Worm (Caenorhabditis elegans): Measurements from ENCODE around the gene nlp-23.

Gene nlp-23

DNA sequence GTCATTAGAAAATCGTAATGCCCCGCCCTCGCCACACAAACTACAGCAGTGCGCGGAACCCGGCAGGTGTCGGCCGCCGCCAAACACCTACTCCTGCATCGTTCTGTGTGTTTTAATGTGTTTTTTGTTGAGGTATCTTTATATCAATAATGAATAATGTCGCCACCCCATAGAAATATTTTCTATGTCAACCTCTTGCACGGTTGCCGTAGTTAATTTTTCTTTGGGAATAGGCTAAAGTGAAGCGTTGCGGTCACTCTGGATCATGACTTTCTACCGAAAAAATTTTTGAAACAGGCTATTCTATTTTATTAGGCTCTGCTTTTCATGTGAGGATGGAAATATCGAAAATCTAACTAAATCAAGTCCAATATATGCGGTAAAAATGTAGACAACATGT, 13.9 kb downstream of the nlp-23 start (continued):
- TF ChIP-seq jun-1 (tag; optimal IDR thresholded peaks at IDR 0.05): no peak
- no peak for TF ChIP-seq ceh-32 (tag; optimal IDR thresholded peaks at IDR 0.05; ENCODE audit: poor library complexity)
- TF ChIP-seq lin-13 (GFP tag; optimal IDR thresholded peaks at IDR 0.05): peak; percentile 23
- peak; percentile 85 for TF ChIP-seq ama-1 (optimal IDR thresholded peaks at IDR 0.05)
- TF ChIP-seq daf-12 (tag; optimal IDR thresholded peaks at IDR 0.05): no peak
- no peak for TF ChIP-seq set-16 (GFP tag; IDR thresholded peaks at IDR 0.05)
- no peak for TF ChIP-seq Y48G9A.11 (GFP tag; IDR thresholded peaks at IDR 0.05)
- TF ChIP-seq nhr-48 (tag; optimal IDR thresholded peaks at IDR 0.05): no peak
- TF ChIP-seq duxl-1 (tag; optimal IDR thresholded peaks at IDR 0.05; ENCODE audit: poor library complexity): peak; percentile 8
- TF ChIP-seq F26F4.8 (GFP tag; conservative IDR thresholded peaks at IDR 0.05): no peak
- TF ChIP-seq madf-5 (GFP tag; IDR thresholded peaks at IDR 0.05): no peak
- TF ChIP-seq php-3 (GFP tag; IDR thresholded peaks at IDR 0.05): no peak
- no peak for TF ChIP-seq ceh-82 (tag; optimal IDR thresholded peaks at IDR 0.05)
- TF ChIP-seq tra-1 (GFP tag; IDR thresholded peaks at IDR 0.05): no peak
- peak; percentile 10 for TF ChIP-seq mep-1 (tag; optimal IDR thresholded peaks at IDR 0.05)
- peak; percentile 7; the same call in 1 of the 2 replicates for TF ChIP-seq ceh-44 (GFP tag; IDR thresholded peaks at IDR 0.05)
- TF ChIP-seq hif-1 (tag; optimal IDR thresholded peaks at IDR 0.05): no peak
- no peak for TF ChIP-seq mdl-1 (tag; optimal IDR thresholded peaks at IDR 0.05)
- TF ChIP-seq nhr-25 (tag; optimal IDR thresholded peaks at IDR 0.05; ENCODE audit: borderline replicate concordance, insufficient read depth): no peak
- no peak for TF ChIP-seq sdz-12 (GFP tag; optimal IDR thresholded peaks at IDR 0.05)
- no peak for TF ChIP-seq zfp-2 (tag; optimal IDR thresholded peaks at IDR 0.05)
- TF ChIP-seq skn-1 (tag; optimal IDR thresholded peaks at IDR 0.05): no peak
- no peak for TF ChIP-seq Y75B8A.6 (GFP tag; IDR thresholded peaks at IDR 0.05)
- TF ChIP-seq lin-15B (tag; optimal IDR thresholded peaks at IDR 0.05): no peak
- TF ChIP-seq F44E2.7 (GFP tag; IDR thresholded peaks at IDR 0.05): no peak
- no peak for TF ChIP-seq pha-4 (GFP tag; IDR thresholded peaks at IDR 0.05)
- no peak for TF ChIP-seq pha-4 (tag; optimal IDR thresholded peaks at IDR 0.05)
- TF ChIP-seq lin-38 (GFP tag; IDR thresholded peaks at IDR 0.05): peak; percentile 39
- no peak; the same call in 1 of the 2 replicates for TF ChIP-seq T26A8.4 (GFP tag; IDR thresholded peaks at IDR 0.05)
- no peak for TF ChIP-seq fkh-10 (GFP tag; optimal IDR thresholded peaks at IDR 0.05)
- no peak for TF ChIP-seq unc-39 (tag; optimal IDR thresholded peaks at IDR 0.05)
- TF ChIP-seq nhr-28 (tag; optimal IDR thresholded peaks at IDR 0.05): no peak
- no peak for TF ChIP-seq F49E8.2 (tag; optimal IDR thresholded peaks at IDR 0.05; ENCODE audit: borderline replicate concordance)
- peak; percentile 94 for TF ChIP-seq aha-1 (tag)
- no peak for TF ChIP-seq pqm-1 (tag; optimal IDR thresholded peaks at IDR 0.05)
- TF ChIP-seq nhr-237 (tag; optimal IDR thresholded peaks at IDR 0.05): no peak
- no peak for TF ChIP-seq nhr-111 (GFP tag; optimal IDR thresholded peaks at IDR 0.05)
- no peak for TF ChIP-seq saeg-2 (GFP tag; IDR thresholded peaks at IDR 0.05)
- no peak for TF ChIP-seq lin-29 (GFP tag; IDR thresholded peaks at IDR 0.05)
- TF ChIP-seq nhr-41 (GFP tag; IDR thresholded peaks at IDR 0.05): no peak
- no peak for TF ChIP-seq arid-1 (GFP tag; conservative IDR thresholded peaks at IDR 0.05)
- no peak for TF ChIP-seq lir-3 (tag; optimal IDR thresholded peaks at IDR 0.05)
- no peak for TF ChIP-seq nhr-11 (tag; optimal IDR thresholded peaks at IDR 0.05)
- TF ChIP-seq ZK337.2 (GFP tag; IDR thresholded peaks at IDR 0.05): no peak
- peak; percentile 24 for TF ChIP-seq hlh-11 (tag; optimal IDR thresholded peaks at IDR 0.05)
- peak in 1 of 2 experiments; percentile 53 for TF ChIP-seq daf-16 (GFP tag; optimal IDR thresholded peaks at IDR 0.05)
- TF ChIP-seq daf-16 (tag; optimal IDR thresholded peaks at IDR 0.05): peak; percentile 51
- TF ChIP-seq snpc-1.2 (GFP tag; IDR thresholded peaks at IDR 0.05): peak; percentile 79; the same call in 1 of the 2 replicates
- no peak for TF ChIP-seq nhr-42 (GFP tag; IDR thresholded peaks at IDR 0.05)
- no peak for TF ChIP-seq lin-39 (tag; optimal IDR thresholded peaks at IDR 0.05)
- TF ChIP-seq spr-3 (GFP tag; optimal IDR thresholded peaks at IDR 0.05): no peak
- TF ChIP-seq attf-4 (tag; optimal IDR thresholded peaks at IDR 0.05): no peak
- no peak for TF ChIP-seq daf-19 (GFP tag; conservative IDR thresholded peaks at IDR 0.05)
